Worm (Caenorhabditis elegans): ENCODE measurements around the gene gex-3.

Gene gex-3

DNA sequence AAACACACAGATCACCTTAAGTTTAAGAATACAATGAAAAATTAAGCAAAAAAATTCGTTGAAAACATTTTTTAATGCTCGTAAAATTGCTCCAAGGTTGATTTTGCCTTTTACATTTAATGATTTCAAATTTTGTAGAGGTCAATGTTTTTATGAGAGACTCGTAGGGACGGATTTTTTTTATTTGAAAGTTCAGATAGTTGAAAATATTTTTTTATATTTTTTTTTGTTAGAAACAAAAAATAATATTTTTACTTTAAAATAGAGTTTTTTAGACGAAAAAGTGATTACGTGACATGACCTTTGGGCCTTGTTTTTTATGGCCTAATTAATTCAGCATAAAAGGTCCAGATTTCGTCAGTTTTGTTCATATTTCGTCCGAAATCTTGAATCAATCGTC lies 50.5 kb downstream of the gex-3 start, which contains the start of gene smz-1:
Gene smz-1 (plus strand): TSS at position 301 of the 400 bp plus-strand sequence.
- TF ChIP-seq ceh-32 (tag; optimal IDR thresholded peaks at IDR 0.05; ENCODE audit: poor library complexity) (no peak), unc-39 (tag; optimal IDR thresholded peaks at IDR 0.05) (no peak), nhr-76 (tag; optimal IDR thresholded peaks at IDR 0.05) (no peak), nhr-11 (tag; optimal IDR thresholded peaks at IDR 0.05) (no peak), cey-2 (tag; optimal IDR thresholded peaks at IDR 0.05; ENCODE audit: borderline replicate concordance, insufficient read depth) (no peak), ces-1 (GFP tag; optimal IDR thresholded peaks at IDR 0.05) (no peak), aly-2 (tag; optimal IDR thresholded peaks at IDR 0.05) (no peak), lim-7 (GFP tag; IDR thresholded peaks at IDR 0.05) (no peak), arid-1 (GFP tag; conservative IDR thresholded peaks at IDR 0.05) (no peak), daf-8 (GFP tag; IDR thresholded peaks at IDR 0.05) (no peak), ama-1 (optimal IDR thresholded peaks at IDR 0.05) (no peak), nhr-41 (GFP tag; IDR thresholded peaks at IDR 0.05) (no peak), Y105C5A.15 (GFP tag; IDR thresholded peaks at IDR 0.05) (no peak), egl-43 (GFP tag; IDR thresholded peaks at IDR 0.05) (no peak), T26A8.4 (GFP tag; IDR thresholded peaks at IDR 0.05) (no peak), dve-1 (tag; optimal IDR thresholded peaks at IDR 0.05; ENCODE audit: insufficient read depth) (no peak), duxl-1 (tag; optimal IDR thresholded peaks at IDR 0.05; ENCODE audit: poor library complexity) (no peak), lir-3 (tag; optimal IDR thresholded peaks at IDR 0.05) (no peak)

DNA sequence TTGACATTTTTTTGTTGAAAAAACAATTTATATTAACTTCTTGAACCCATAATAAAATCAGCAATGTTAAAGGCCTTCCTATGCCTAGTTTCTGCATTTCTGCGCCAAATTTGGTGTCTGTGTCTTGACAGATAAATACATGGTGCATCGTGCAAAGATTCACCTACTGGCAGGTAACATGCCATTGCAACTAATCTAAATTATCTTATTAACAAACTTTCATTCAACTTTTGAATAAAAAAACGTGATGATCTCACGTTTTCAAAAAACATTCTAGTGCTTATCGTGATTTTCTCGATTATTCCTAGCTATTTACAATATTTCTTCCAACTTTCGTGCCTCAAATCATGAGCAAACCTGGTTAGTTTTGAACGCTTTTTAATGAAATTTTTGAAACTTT lies 52.4 kb downstream of the gex-3 start, which contains the start of gene C25G4.7:
Gene C25G4.7 (plus strand): TSS at position 301 of the 400 bp plus-strand sequence.
- TF ChIP-seq jun-1 (tag; optimal IDR thresholded peaks at IDR 0.05) = no peak
- TF ChIP-seq T20F7.1 (GFP tag; optimal IDR thresholded peaks at IDR 0.05) = no peak
- no peak for TF ChIP-seq egl-27 (tag; optimal IDR thresholded peaks at IDR 0.05)
- TF ChIP-seq nhr-111 (GFP tag; optimal IDR thresholded peaks at IDR 0.05) = no peak
- no peak for TF ChIP-seq F26F4.8 (GFP tag; conservative IDR thresholded peaks at IDR 0.05)
- TF ChIP-seq dpl-1 (GFP tag; optimal IDR thresholded peaks at IDR 0.05) = no peak
- no peak for TF ChIP-seq dmd-6 (GFP tag; IDR thresholded peaks at IDR 0.05)
- no peak for TF ChIP-seq hlh-30 (tag; optimal IDR thresholded peaks at IDR 0.05; ENCODE audit: insufficient read depth)
- TF ChIP-seq daf-19 (GFP tag; conservative IDR thresholded peaks at IDR 0.05) = no peak
- TF ChIP-seq attf-4 (tag; optimal IDR thresholded peaks at IDR 0.05) = no peak
- TF ChIP-seq T26A8.4 (GFP tag; IDR thresholded peaks at IDR 0.05) = no peak
- TF ChIP-seq daf-12 (tag; optimal IDR thresholded peaks at IDR 0.05) = no peak
- TF ChIP-seq ceh-32 (tag; optimal IDR thresholded peaks at IDR 0.05; ENCODE audit: poor library complexity) = no peak
- no peak for TF ChIP-seq F37D6.2 (tag; optimal IDR thresholded peaks at IDR 0.05)
- no peak for TF ChIP-seq unc-39 (tag; optimal IDR thresholded peaks at IDR 0.05)
- TF ChIP-seq pha-4 (GFP tag; IDR thresholded peaks at IDR 0.05) = no peak
- no peak for TF ChIP-seq pha-4 (tag; optimal IDR thresholded peaks at IDR 0.05)
- TF ChIP-seq lin-38 (GFP tag; IDR thresholded peaks at IDR 0.05) = no peak
- TF ChIP-seq zfp-2 (tag; optimal IDR thresholded peaks at IDR 0.05) = no peak
